Worm (Caenorhabditis elegans) whole organism, L4 larva: ENCODE results near the gene tiar-1.

ENCODE experiments used
- F49E8.2 ChIP-seq: sonication (generic microtip); optimal IDR thresholded peaks from 2 replicates; lab custom pipeline; 2016; ENCODE audit warnings: missing compliant biosample characterization, mild to moderate bottlenecking, missing genetic modification characterization, borderline replicate concordance
- ZK546.5 ChIP-seq, 2 experiments: sonication (generic microtip); optimal IDR thresholded peaks; 2 replicates each; lab custom pipeline; 2017; ENCODE audit warnings: missing biosample characterization in 2 of 2, missing genetic modification characterization in 2 of 2
- egl-27 ChIP-seq: sonication (generic microtip); optimal IDR thresholded peaks from 3 replicates; lab custom pipeline; 2017; ENCODE audit warnings: missing biosample characterization, missing genetic modification reagents, missing genetic modification characterization
- mdt-29 ChIP-seq: fragments of 200-800 bp; sonication (Bioruptor generic); IDR thresholded peaks from 2 replicates; pipeline ENCODE4 v1.3.6; 2022; ENCODE audit warnings: missing genetic modification reagents, missing genetic modification characterization, missing compliant biosample characterization
- nhr-237 ChIP-seq: sonication (generic microtip); optimal IDR thresholded peaks from 2 replicates; lab custom pipeline; 2017; ENCODE audit warnings: missing biosample characterization, missing genetic modification characterization
- pqm-1 ChIP-seq: sonication (generic microtip); optimal IDR thresholded peaks from 2 replicates; lab custom pipeline; 2017; ENCODE audit warnings: missing biosample characterization, missing genetic modification characterization
- set-16 ChIP-seq: fragments of 200-800 bp; sonication (Bioruptor generic); IDR thresholded peaks from 2 replicates; pipeline ENCODE4 v1.3.6; 2022; ENCODE audit warnings: missing genetic modification reagents, missing genetic modification characterization, missing compliant biosample characterization
- tra-1 ChIP-seq: fragments of 200-800 bp; sonication (Bioruptor generic); IDR thresholded peaks from 2 replicates; pipeline ENCODE4 v1.3.6; 2022; ENCODE audit warnings: missing genetic modification reagents, missing genetic modification characterization, missing compliant biosample characterization
- unc-39 ChIP-seq: sonication (generic microtip); optimal IDR thresholded peaks from 2 replicates; lab custom pipeline; 2017; ENCODE audit warnings: missing biosample characterization, missing genetic modification characterization

DNA sequence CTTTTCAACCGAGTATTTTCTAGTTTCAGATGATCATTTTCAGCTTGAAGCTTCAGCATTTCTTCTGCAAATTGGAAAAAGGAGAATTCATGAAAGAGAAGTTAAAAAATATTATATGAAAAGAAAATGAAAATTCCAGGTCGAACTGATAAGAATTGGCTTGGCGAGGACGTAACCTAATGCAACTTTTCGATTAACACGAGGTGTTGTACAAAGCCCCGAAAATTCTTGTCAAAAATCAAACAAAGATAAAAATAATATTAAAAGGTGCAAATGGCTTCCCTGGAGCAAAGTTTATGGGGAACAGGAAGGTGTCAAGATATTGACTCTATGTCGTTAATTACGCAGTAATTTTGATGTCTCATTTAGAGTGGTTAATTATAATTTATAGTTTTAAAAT lies 29.7 kb upstream of the tiar-1 start:
- TF ChIP-seq unc-39 (tag; lab: Kevin White, UChicago), result no peak
- peak; percentile 52 for TF ChIP-seq pqm-1 (tag; lab: Kevin White, UChicago)
- no peak for TF ChIP-seq nhr-237 (tag; lab: Kevin White, UChicago)
- TF ChIP-seq ZK546.5 (tag; optimal IDR thresholded peaks at IDR 0.05; lab: Kevin White, UChicago), result no peak
- TF ChIP-seq mdt-29 (GFP tag; lab: Robert Waterston, UW), result no peak
- no peak for TF ChIP-seq set-16 (GFP tag; lab: Robert Waterston, UW)
- TF ChIP-seq egl-27 (tag; lab: Kevin White, UChicago), result no peak
- no peak for TF ChIP-seq F49E8.2 (tag; lab: Kevin White, UChicago)
- TF ChIP-seq tra-1 (GFP tag; lab: Robert Waterston, UW), result no peak
